Fruit fly (Drosophila melanogaster) whole organism, adult: ENCODE measurements around the gene CG42827.

Source experiments
- CG11617 ChIP-seq: fragments of 200-800 bp; sonication (Bioruptor generic); optimal IDR thresholded peaks from 2 replicates; lab custom pipeline; 2017; ENCODE audit warnings: mild to moderate bottlenecking, missing biosample characterization, missing genetic modification reagents, missing genetic modification characterization
- CG7045 ChIP-seq: fragments of 200-800 bp; sonication (Bioruptor generic); optimal IDR thresholded peaks from 2 replicates; lab custom pipeline; 2017; ENCODE audit warnings: missing biosample characterization, mild to moderate bottlenecking, missing genetic modification characterization
- Clk ChIP-seq: fragments of 200-800 bp; sonication (Bioruptor generic); optimal IDR thresholded peaks from 2 replicates; lab custom pipeline; 2017; ENCODE audit warnings: missing biosample characterization, missing genetic modification characterization
- Mnt ChIP-seq: fragments of 200-800 bp; sonication (Bioruptor generic); optimal IDR thresholded peaks from 2 replicates; lab custom pipeline; 2016; ENCODE audit warnings: missing biosample characterization, mild to moderate bottlenecking, missing genetic modification characterization
- kay ChIP-seq: fragments of 200-800 bp; sonication (Bioruptor generic); peaks from one replicate; lab custom pipeline; 2016; ENCODE audit warnings: missing biosample characterization, missing genetic modification characterization, borderline replicate concordance
- pad ChIP-seq: fragments of 200-800 bp; sonication (Bioruptor generic); optimal IDR thresholded peaks from 3 replicates; lab custom pipeline; 2017; ENCODE audit warnings: missing biosample characterization, missing genetic modification characterization, mild to moderate bottlenecking, moderate library complexity, missing genetic modification reagents

dm6 chr3R:23392235-23392634, 19.5 kb downstream of the CG42827 start:
- TF ChIP-seq Mnt (GFP tag; lab: Kevin White, UChicago) (no peak), kay (GFP tag; lab: Kevin White, UChicago) (no peak), Clk (no peak), pad (no peak), CG11617 (GFP tag; lab: Kevin White, UChicago) (no peak), CG7045 (GFP tag; lab: Kevin White, UChicago) (no peak)
